Fruit fly (Drosophila melanogaster): ENCODE data around the gene Sh3beta.
A peak's percentile ranks its signal among the peaks of the same experiment; 100 is the strongest.

The Sh3beta gene

DNA sequence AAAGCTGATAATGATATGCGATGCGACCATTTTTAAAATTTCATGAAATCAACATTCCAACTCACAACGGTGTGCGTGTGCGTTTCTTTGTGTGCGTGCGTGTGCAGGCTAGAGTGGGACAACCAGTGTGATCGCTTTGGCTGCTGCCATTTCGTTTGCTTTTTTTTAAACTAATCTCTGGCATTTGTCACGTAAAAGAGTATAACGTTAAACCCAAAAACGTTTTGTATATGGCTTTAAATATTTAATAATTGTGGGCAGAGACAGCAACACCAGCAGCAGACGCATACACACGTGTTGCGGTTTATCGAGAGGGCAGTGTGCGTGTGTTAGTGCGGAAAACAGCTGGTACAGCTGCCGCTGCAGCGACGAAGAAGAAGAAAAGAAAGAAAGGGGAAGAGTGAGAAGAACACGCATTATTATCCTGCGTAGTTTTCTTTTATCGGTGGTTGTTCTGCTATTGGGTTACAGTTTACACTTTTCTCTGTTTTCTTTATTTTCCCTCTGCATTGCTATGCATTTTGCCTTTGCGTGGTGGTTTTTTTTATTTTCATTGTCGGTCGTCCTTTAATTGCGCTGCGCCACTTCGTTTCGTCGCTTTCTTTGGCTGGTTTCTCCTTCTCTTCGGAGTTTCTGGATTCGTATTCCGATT lies 1.3 kb upstream of the Sh3beta start (continued):
- TF ChIP-seq Myb (GFP tag; optimal IDR thresholded peaks at IDR 0.05) (no peak), Awh (GFP tag; IDR thresholded peaks at IDR 0.05) (no peak), Taf1 (GFP tag; IDR thresholded peaks at IDR 0.05) (no peak), ftz-f1 (GFP tag; optimal IDR thresholded peaks at IDR 0.05) (no peak), Stat92E (GFP tag; optimal IDR thresholded peaks at IDR 0.05) (no peak), tin (GFP tag; optimal IDR thresholded peaks at IDR 0.05) (no peak), nmo (GFP tag; optimal IDR thresholded peaks at IDR 0.05) (peak; percentile 45), Fer3 (tag; optimal IDR thresholded peaks at IDR 0.05) (no peak), CG7987 (GFP tag; optimal IDR thresholded peaks at IDR 0.05) (peak; percentile 22), row (GFP tag; IDR thresholded peaks at IDR 0.05) (no peak), sd (tag; optimal IDR thresholded peaks at IDR 0.05) (peak; percentile 99), CG14860 (GFP tag; IDR thresholded peaks at IDR 0.05; ENCODE audit: partially characterized antibody) (no peak), org-1 (GFP tag; optimal IDR thresholded peaks at IDR 0.05) (no peak), CG12942 (GFP tag; optimal IDR thresholded peaks at IDR 0.05) (no peak), Ravus (GFP tag; IDR thresholded peaks at IDR 0.05) (no peak), ap (GFP tag; IDR thresholded peaks at IDR 0.05) (no peak), hb (GFP tag; IDR thresholded peaks at IDR 0.05; ENCODE audit: partially characterized antibody) (peak; percentile 20; the same call in 1 of the 3 replicates), cwo (GFP tag; optimal IDR thresholded peaks at IDR 0.05) (peak; percentile 19), CG13775 (GFP tag; optimal IDR thresholded peaks at IDR 0.05) (no peak), toy (GFP tag; IDR thresholded peaks at IDR 0.05) (no peak), Gug (GFP tag; IDR thresholded peaks at IDR 0.05) (no peak), CG14710 (tag; optimal IDR thresholded peaks at IDR 0.05) (no peak), hbn (GFP tag; IDR thresholded peaks at IDR 0.05; ENCODE audit: partially characterized antibody) (no peak), CTCF (GFP tag; optimal IDR thresholded peaks at IDR 0.05) (no peak), CG13287 (GFP tag; IDR thresholded peaks at IDR 0.05; ENCODE audit: partially characterized antibody) (peak; percentile 21; the same call in 1 of the 2 replicates), Dp (GFP tag; optimal IDR thresholded peaks at IDR 0.05) (no peak), pita (GFP tag; optimal IDR thresholded peaks at IDR 0.05) (no peak), Nf-YC (tag; optimal IDR thresholded peaks at IDR 0.05) (peak; percentile 26), tap (tag; optimal IDR thresholded peaks at IDR 0.05) (no peak), Elba2 (GFP tag; optimal IDR thresholded peaks at IDR 0.05) (no peak), Rfx (GFP tag; IDR thresholded peaks at IDR 0.05) (no peak), CG2889 (GFP tag; IDR thresholded peaks at IDR 0.05) (no peak), cas (GFP tag; IDR thresholded peaks at IDR 0.05) (no peak), CG43689 (GFP tag; IDR thresholded peaks at IDR 0.05) (no peak), CG12236 (GFP tag; optimal IDR thresholded peaks at IDR 0.05) (no peak), Bteb2 (GFP tag; optimal IDR thresholded peaks at IDR 0.05) (no peak), MESR4 (GFP tag; optimal IDR thresholded peaks at IDR 0.05) (peak; percentile 49), jigr1 (GFP tag; IDR thresholded peaks at IDR 0.05) (no peak), CG10654 (GFP tag; optimal IDR thresholded peaks at IDR 0.05) (no peak), gro (GFP tag; optimal IDR thresholded peaks at IDR 0.05) (no peak), PHDP (tag; optimal IDR thresholded peaks at IDR 0.05) (no peak), pum (GFP tag; optimal IDR thresholded peaks at IDR 0.05) (no peak), CG6683 (GFP tag; optimal IDR thresholded peaks at IDR 0.05) (no peak), Aef1 (GFP tag; IDR thresholded peaks at IDR 0.05) (no peak), CG8281 (tag; optimal IDR thresholded peaks at IDR 0.05) (no peak), HHEX (GFP tag; optimal IDR thresholded peaks at IDR 0.05) (no peak), CG1024 (GFP tag; IDR thresholded peaks at IDR 0.05) (no peak), CG15696 (tag; optimal IDR thresholded peaks at IDR 0.05) (peak; percentile 24), CG4617 (GFP tag; optimal IDR thresholded peaks at IDR 0.05; ENCODE audit: borderline replicate concordance) (peak; percentile 80), CG30403 (GFP tag; optimal IDR thresholded peaks at IDR 0.05) (no peak), CG10959 (GFP tag; IDR thresholded peaks at IDR 0.05) (no peak)
